Worm (Caenorhabditis elegans) whole organism, mixed stage, embryonic: Measurements from ENCODE around the gene F42A9.3.

Experiments
- bed-3 ChIP-seq: fragments of 200-800 bp; sonication (Bioruptor generic); optimal IDR thresholded peaks from 3 replicates; lab custom pipeline; 2018; ENCODE audit warnings: mild to moderate bottlenecking, missing genetic modification characterization, moderate library complexity, missing compliant biosample characterization
- ces-1 ChIP-seq: fragments of 150-350 bp; optimal IDR thresholded peaks from 2 replicates; lab custom pipeline; 2014; ENCODE audit warnings: missing biosample characterization, missing genetic modification reagents, missing genetic modification characterization
- drap-1 ChIP-seq: fragments of 200-800 bp; sonication (Bioruptor generic); optimal IDR thresholded peaks from 3 replicates; lab custom pipeline; 2018; ENCODE audit warnings: mild to moderate bottlenecking, missing genetic modification characterization, missing compliant biosample characterization
- elt-3 ChIP-seq: fragments of 150-350 bp; optimal IDR thresholded peaks from 2 replicates; lab custom pipeline; 2014; ENCODE audit warnings: missing biosample characterization, missing genetic modification characterization
- mab-5 ChIP-seq: fragments of 150-350 bp; optimal IDR thresholded peaks from 2 replicates; lab custom pipeline; 2014; ENCODE audit warnings: missing biosample characterization, missing genetic modification characterization
- nhr-237 ChIP-seq: fragments of 150-350 bp; optimal IDR thresholded peaks from 2 replicates; lab custom pipeline; 2014; ENCODE audit warnings: missing biosample characterization, missing genetic modification characterization
- pha-4 ChIP-seq: fragments of 150-350 bp; optimal IDR thresholded peaks from 2 replicates; lab custom pipeline; 2018; ENCODE audit warnings: missing biosample characterization, missing genetic modification reagents, missing genetic modification characterization
- snpc-4 ChIP-seq: fragments of 150-350 bp; optimal IDR thresholded peaks from 2 replicates; lab custom pipeline; 2014; ENCODE audit warnings: missing biosample characterization, missing genetic modification characterization
- sptf-1 ChIP-seq: sonication (generic microtip); optimal IDR thresholded peaks from 2 replicates; lab custom pipeline; 2017; ENCODE audit warnings: mild to moderate bottlenecking, missing genetic modification characterization, moderate library complexity, missing compliant biosample characterization
- unc-39 ChIP-seq: fragments of 150-350 bp; optimal IDR thresholded peaks from 2 replicates; lab custom pipeline; 2014; ENCODE audit warnings: missing biosample characterization, missing genetic modification characterization
- unc-62 ChIP-seq: fragments of 150-350 bp; optimal IDR thresholded peaks from 2 replicates; lab custom pipeline; 2014; ENCODE audit warnings: missing biosample characterization, missing genetic modification reagents, missing genetic modification characterization
- zip-8 ChIP-seq: fragments of 150-350 bp; optimal IDR thresholded peaks from 2 replicates; lab custom pipeline; 2014; ENCODE audit warnings: missing biosample characterization, missing genetic modification characterization
- ztf-11 ChIP-seq: fragments of 150-350 bp; optimal IDR thresholded peaks from 2 replicates; lab custom pipeline; 2014; ENCODE audit warnings: missing biosample characterization, missing genetic modification characterization

DNA sequence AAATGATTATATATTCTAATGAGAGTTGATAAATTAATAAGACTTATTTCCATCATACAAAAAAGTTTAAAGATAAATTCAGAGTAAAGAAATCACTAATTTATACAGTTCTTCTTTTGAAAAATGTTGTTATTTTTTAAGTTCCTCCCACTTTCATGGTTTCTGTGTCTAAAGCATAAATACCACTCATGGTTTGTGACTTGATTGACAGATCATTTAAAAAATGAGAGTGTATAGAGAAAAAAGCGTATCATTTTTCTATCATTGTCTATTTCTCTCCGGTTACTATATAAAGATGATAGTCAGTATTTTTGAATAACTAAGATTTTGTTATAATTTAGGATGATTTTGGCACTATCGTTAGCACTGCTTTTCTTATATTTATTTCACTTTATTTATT, 2.4 kb upstream of the F42A9.3 start, which contains the start of gene cyp-33E3:
- TF ChIP-seq pha-4: no peak
- TF ChIP-seq mab-5 (tag; lab: Kevin White, UChicago): no peak
- no peak for TF ChIP-seq ztf-11 (tag; lab: Kevin White, UChicago)
- no peak for TF ChIP-seq snpc-4 (tag; lab: Kevin White, UChicago)
- no peak for TF ChIP-seq sptf-1 (tag; lab: Kevin White, UChicago)
- no peak for TF ChIP-seq bed-3
- no peak for TF ChIP-seq nhr-237 (tag; lab: Kevin White, UChicago)
- no peak for TF ChIP-seq ces-1 (GFP tag; lab: Kevin White, UChicago)
- no peak for TF ChIP-seq zip-8 (tag; lab: Kevin White, UChicago)
- no peak for TF ChIP-seq unc-62 (GFP tag; lab: Kevin White, UChicago)
- TF ChIP-seq drap-1 (GFP tag; lab: Kevin White, UChicago): no peak
- TF ChIP-seq elt-3 (tag; lab: Kevin White, UChicago): no peak
- no peak for TF ChIP-seq unc-39 (tag; lab: Kevin White, UChicago)
